Fruit fly (Drosophila melanogaster): Measurements from ENCODE around the gene arm.

dm6 chrX:1927473-1928306, 27.2 kb upstream of the arm start, which contains the start of gene CG11596:
- TF ChIP-seq CG7101 (tag; optimal IDR thresholded peaks at IDR 0.05) (peak; percentile 18), pad (GFP tag; optimal IDR thresholded peaks at IDR 0.05) (peak; percentile 52), tj (GFP tag; optimal IDR thresholded peaks at IDR 0.05) (peak; percentile 56), kay (GFP tag; ENCODE audit: borderline replicate concordance) (no peak), Clk (GFP tag; optimal IDR thresholded peaks at IDR 0.05) (no peak), CG12768 (GFP tag; optimal IDR thresholded peaks at IDR 0.05) (no peak), cnc (optimal IDR thresholded peaks at IDR 0.05) (no peak), Mnt (GFP tag; optimal IDR thresholded peaks at IDR 0.05) (peak; percentile 97), cic (GFP tag; optimal IDR thresholded peaks at IDR 0.05) (no peak), CG33017 (tag; optimal IDR thresholded peaks at IDR 0.05) (no peak), CG5204 (GFP tag; optimal IDR thresholded peaks at IDR 0.05) (no peak), CG1620 (GFP tag; optimal IDR thresholded peaks at IDR 0.05) (no peak)

All from whole organism, adult.